Worm (Caenorhabditis elegans): ENCODE results near the gene F52H3.11.

DNA sequence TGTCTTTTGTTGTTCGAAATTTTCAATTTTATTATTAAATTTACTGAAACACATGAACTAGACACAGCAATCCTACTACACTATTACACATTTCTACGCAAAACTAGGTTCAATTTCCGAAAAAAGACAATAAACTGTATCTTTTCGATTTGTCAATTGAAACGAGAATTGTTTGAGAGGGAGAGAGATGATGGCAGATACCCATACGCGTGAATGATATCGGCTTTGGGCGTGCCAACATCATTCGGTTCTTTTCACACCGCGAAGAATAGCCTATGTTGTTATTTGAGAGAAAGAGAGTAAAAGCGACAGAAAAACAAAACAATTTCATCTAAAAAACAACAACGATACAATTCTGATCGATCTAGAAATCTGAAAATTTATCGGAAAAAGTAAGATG, 33.2 kb downstream of the F52H3.11 start:
- TF ChIP-seq tbx-8 (GFP tag; optimal IDR thresholded peaks at IDR 0.05) (no peak), pha-4 (tag; optimal IDR thresholded peaks at IDR 0.05) (no peak), elt-1 (tag; optimal IDR thresholded peaks at IDR 0.05; ENCODE audit: borderline replicate concordance, insufficient read depth) (no peak), lsy-2 (tag; optimal IDR thresholded peaks at IDR 0.05) (no peak), nhr-12 (tag; optimal IDR thresholded peaks at IDR 0.05) (no peak), nhr-76 (tag; optimal IDR thresholded peaks at IDR 0.05) (no peak)
